Fruit fly (Drosophila melanogaster) whole organism, embryonic: Measurements from ENCODE around the gene Gem2.

Experiments
- Ada2b ChIP-seq: fragments of 200-800 bp; sonication (Bioruptor generic); IDR thresholded peaks from 2 replicates; pipeline ENCODE4 v1.3.6; 2022; ENCODE audit warnings: missing biosample characterization, missing genetic modification characterization
- B-H2 ChIP-seq: fragments of 200-800 bp; sonication (Bioruptor generic); optimal IDR thresholded peaks from 2 replicates; lab custom pipeline; 2018; ENCODE audit warnings: missing biosample characterization, mild to moderate bottlenecking, missing genetic modification characterization
- Bteb2 ChIP-seq: fragments of 200-800 bp; sonication (Bioruptor generic); optimal IDR thresholded peaks from 2 replicates; lab custom pipeline; 2016; ENCODE audit warnings: missing biosample characterization, missing genetic modification characterization
- CG10147 ChIP-seq: fragments of 200-800 bp; sonication (Bioruptor generic); optimal IDR thresholded peaks from 2 replicates; lab custom pipeline; 2019; ENCODE audit warnings: missing biosample characterization, mild to moderate bottlenecking, missing genetic modification characterization, moderate library complexity
- CG10366 ChIP-seq: fragments of 200-800 bp; sonication (Bioruptor generic); IDR thresholded peaks from 2 replicates; pipeline ENCODE4 v1.3.6; 2022; ENCODE audit warnings: missing biosample characterization, missing genetic modification characterization
- CG11504 ChIP-seq: fragments of 200-800 bp; sonication (Bioruptor generic); optimal IDR thresholded peaks from 3 replicates; lab custom pipeline; 2019; ENCODE audit warnings: missing biosample characterization, mild to moderate bottlenecking, missing genetic modification characterization, moderate library complexity
- CG12104 ChIP-seq: fragments of 200-800 bp; sonication (Bioruptor generic); optimal IDR thresholded peaks from 3 replicates; lab custom pipeline; 2016; ENCODE audit warnings: missing biosample characterization, missing genetic modification characterization
- CG13775 ChIP-seq: fragments of 200-800 bp; sonication (Bioruptor generic); optimal IDR thresholded peaks from 3 replicates; lab custom pipeline; 2017; ENCODE audit warnings: missing biosample characterization, mild to moderate bottlenecking, missing genetic modification characterization
- CG13894 ChIP-seq: fragments of 200-800 bp; sonication (Bioruptor generic); optimal IDR thresholded peaks from 3 replicates; lab custom pipeline; 2018; ENCODE audit warnings: missing biosample characterization, mild to moderate bottlenecking, missing genetic modification characterization, moderate library complexity
- CG15269 ChIP-seq: fragments of 200-800 bp; sonication (Bioruptor generic); optimal IDR thresholded peaks from 2 replicates; lab custom pipeline; 2018; ENCODE audit warnings: missing biosample characterization, mild to moderate bottlenecking, missing genetic modification characterization, moderate library complexity
- CG16779 ChIP-seq: fragments of 200-800 bp; sonication (Bioruptor generic); IDR thresholded peaks from 2 replicates; pipeline ENCODE4 v1.3.6; 2022; ENCODE audit warnings: missing biosample characterization, missing genetic modification characterization
- CG17359 ChIP-seq: fragments of 200-800 bp; sonication (Bioruptor generic); optimal IDR thresholded peaks from 3 replicates; lab custom pipeline; 2018; ENCODE audit warnings: missing biosample characterization, mild to moderate bottlenecking, missing genetic modification characterization, moderate library complexity
- CG18599 ChIP-seq: fragments of 200-800 bp; sonication (Bioruptor generic); optimal IDR thresholded peaks from 3 replicates; lab custom pipeline; 2017; ENCODE audit warnings: missing biosample characterization, missing genetic modification characterization, mild to moderate bottlenecking, moderate library complexity, missing genetic modification reagents
- CG2120 ChIP-seq: fragments of 200-800 bp; sonication (Bioruptor generic); optimal IDR thresholded peaks from 3 replicates; lab custom pipeline; 2016; ENCODE audit warnings: missing biosample characterization, missing genetic modification characterization
- CG2199 ChIP-seq: fragments of 200-800 bp; sonication (Bioruptor generic); IDR thresholded peaks from 3 replicates; pipeline ENCODE4 v1.3.6; 2022; ENCODE audit warnings: missing biosample characterization, missing genetic modification characterization
- CG2712 ChIP-seq: fragments of 200-800 bp; optimal IDR thresholded peaks from 3 replicates; lab custom pipeline; 2019; ENCODE audit warnings: missing biosample characterization, mild to moderate bottlenecking, missing genetic modification characterization, moderate library complexity
- CG32532 ChIP-seq: fragments of 200-800 bp; sonication (Bioruptor generic); IDR thresholded peaks from 2 replicates; pipeline ENCODE4 v1.3.6; 2022; ENCODE audit warnings: missing biosample characterization, missing genetic modification characterization
- CG32767 ChIP-seq: fragments of 200-800 bp; sonication (Bioruptor generic); IDR thresholded peaks from 2 replicates; pipeline ENCODE4 v1.3.6; 2022; ENCODE audit warnings: missing biosample characterization, missing genetic modification characterization
- CG4360 ChIP-seq: fragments of 200-800 bp; sonication (Bioruptor generic); IDR thresholded peaks from 2 replicates; pipeline ENCODE4 v1.3.6; 2022; ENCODE audit warnings: missing biosample characterization, missing genetic modification characterization
- CG6654 ChIP-seq: fragments of 200-800 bp; sonication (Bioruptor generic); optimal IDR thresholded peaks from 2 replicates; lab custom pipeline; 2017; ENCODE audit warnings: missing biosample characterization, mild to moderate bottlenecking, missing genetic modification characterization
- CG8478 ChIP-seq: fragments of >200 bp; optimal IDR thresholded peaks from 2 replicates; lab custom pipeline; 2018
- CG9797 ChIP-seq: fragments of 200-800 bp; sonication (Bioruptor generic); optimal IDR thresholded peaks from 3 replicates; lab custom pipeline; 2018; ENCODE audit warnings: missing biosample characterization, mild to moderate bottlenecking, missing genetic modification characterization
- CG9817 ChIP-seq: fragments of 200-800 bp; sonication (Bioruptor generic); optimal IDR thresholded peaks from 2 replicates; lab custom pipeline; 2018; ENCODE audit warnings: missing biosample characterization, mild to moderate bottlenecking, missing genetic modification characterization, moderate library complexity
- D19B ChIP-seq: fragments of 200-800 bp; sonication (Bioruptor generic); optimal IDR thresholded peaks from 2 replicates; lab custom pipeline; 2017; ENCODE audit warnings: missing biosample characterization, mild to moderate bottlenecking, missing genetic modification characterization
- Dbx ChIP-seq: fragments of 200-800 bp; sonication (Bioruptor generic); IDR thresholded peaks from 3 replicates; pipeline ENCODE4 v1.3.6; 2022; ENCODE audit warnings: missing biosample characterization, missing genetic modification characterization
- H2.0 ChIP-seq: fragments of 200-800 bp; sonication (Bioruptor generic); IDR thresholded peaks from 2 replicates; pipeline ENCODE4 v1.3.6; 2022; ENCODE audit warnings: missing biosample characterization, missing genetic modification characterization
- Hand ChIP-seq: fragments of 200-800 bp; sonication (Bioruptor generic); optimal IDR thresholded peaks from 2 replicates; lab custom pipeline; 2017; ENCODE audit warnings: mild to moderate bottlenecking, missing biosample characterization, missing genetic modification reagents, missing genetic modification characterization
- Jarid2 ChIP-seq: fragments of 200-800 bp; sonication (Bioruptor generic); optimal IDR thresholded peaks from 3 replicates; lab custom pipeline; 2017; ENCODE audit warnings: mild to moderate bottlenecking, missing biosample characterization, missing genetic modification reagents, missing genetic modification characterization
- Nf-YA ChIP-seq: fragments of 200-800 bp; sonication (Bioruptor generic); IDR thresholded peaks from 2 replicates; pipeline ENCODE4 v1.3.6; 2022; ENCODE audit warnings: missing biosample characterization, missing genetic modification characterization
- Oaz ChIP-seq: fragments of 200-800 bp; sonication (Bioruptor generic); IDR thresholded peaks from 2 replicates; pipeline ENCODE4 v1.3.6; 2022; ENCODE audit warnings: missing biosample characterization, missing genetic modification characterization
- Oli ChIP-seq: fragments of 200-800 bp; sonication (Bioruptor generic); optimal IDR thresholded peaks from 2 replicates; lab custom pipeline; 2018; ENCODE audit warnings: missing biosample characterization, mild to moderate bottlenecking, missing genetic modification characterization, moderate library complexity
- Ptx1 ChIP-seq: fragments of 200-800 bp; sonication (Bioruptor generic); IDR thresholded peaks from 2 replicates; pipeline ENCODE4 v1.3.6; 2022; ENCODE audit warnings: missing biosample characterization, missing genetic modification characterization
- Sox102F ChIP-seq: fragments of 200-800 bp; sonication (Bioruptor generic); optimal IDR thresholded peaks from 2 replicates; lab custom pipeline; 2018; ENCODE audit warnings: missing biosample characterization, mild to moderate bottlenecking, missing genetic modification characterization, moderate library complexity
- Xrp1 ChIP-seq: fragments of 200-800 bp; sonication (Bioruptor generic); IDR thresholded peaks from 2 replicates; pipeline ENCODE4 v1.3.6; 2022; ENCODE audit warnings: missing biosample characterization, missing genetic modification characterization
- ase ChIP-seq: fragments of 200-800 bp; sonication (Bioruptor generic); IDR thresholded peaks from 3 replicates; pipeline ENCODE4 v1.3.6; 2022; ENCODE audit warnings: missing biosample characterization, missing genetic modification characterization
- caup ChIP-seq: fragments of 200-800 bp; sonication (Bioruptor generic); optimal IDR thresholded peaks from 3 replicates; lab custom pipeline; 2017; ENCODE audit warnings: missing biosample characterization, mild to moderate bottlenecking, missing genetic modification characterization, moderate library complexity; ENCODE audit not compliant: severe bottlenecking
- eyg ChIP-seq: fragments of 200-800 bp; sonication (Bioruptor generic); optimal IDR thresholded peaks from 3 replicates; lab custom pipeline; 2016; ENCODE audit warnings: missing biosample characterization, missing genetic modification characterization
- gce ChIP-seq: fragments of 200-800 bp; sonication (Bioruptor generic); IDR thresholded peaks from 3 replicates; pipeline ENCODE4 v1.3.6; 2022; ENCODE audit warnings: missing biosample characterization, missing genetic modification characterization
- gro ChIP-seq: fragments of 200-800 bp; sonication (Bioruptor generic); optimal IDR thresholded peaks from 2 replicates; lab custom pipeline; 2016; ENCODE audit warnings: missing biosample characterization, missing genetic modification characterization
- jumu ChIP-seq: fragments of 200-800 bp; sonication (Bioruptor generic); optimal IDR thresholded peaks from 3 replicates; lab custom pipeline; 2016; ENCODE audit warnings: missing biosample characterization, missing genetic modification characterization
- ken ChIP-seq: fragments of 200-800 bp; sonication (Bioruptor generic); IDR thresholded peaks from 3 replicates; pipeline ENCODE4 v1.3.6; 2022; ENCODE audit warnings: missing biosample characterization, missing genetic modification characterization
- knrl ChIP-seq: fragments of 200-800 bp; sonication (Bioruptor generic); IDR thresholded peaks from 3 replicates; pipeline ENCODE4 v1.3.6; 2022; ENCODE audit warnings: missing biosample characterization, missing genetic modification characterization; ENCODE audit not compliant: partially characterized antibody
- mam ChIP-seq: fragments of 200-800 bp; sonication (Bioruptor generic); optimal IDR thresholded peaks from 3 replicates; lab custom pipeline; 2016; ENCODE audit warnings: missing biosample characterization, missing genetic modification characterization
- mirr ChIP-seq: fragments of 200-800 bp; sonication (Bioruptor generic); optimal IDR thresholded peaks from 3 replicates; lab custom pipeline; 2018; ENCODE audit warnings: missing biosample characterization, mild to moderate bottlenecking, missing genetic modification characterization
- phol ChIP-seq: fragments of 200-800 bp; sonication (Bioruptor generic); optimal IDR thresholded peaks from 3 replicates; lab custom pipeline; 2018; ENCODE audit warnings: missing biosample characterization, mild to moderate bottlenecking, missing genetic modification characterization, moderate library complexity
- psq ChIP-seq: fragments of 200-800 bp; sonication (Bioruptor generic); optimal IDR thresholded peaks from 2 replicates; lab custom pipeline; 2017; ENCODE audit warnings: missing biosample characterization, missing genetic modification characterization
- schlank ChIP-seq: fragments of 200-800 bp; sonication (Bioruptor generic); optimal IDR thresholded peaks from 2 replicates; lab custom pipeline; 2018; ENCODE audit warnings: missing biosample characterization, mild to moderate bottlenecking, missing genetic modification characterization
- sob ChIP-seq: fragments of 200-800 bp; sonication (Bioruptor generic); IDR thresholded peaks from 2 replicates; pipeline ENCODE4 v1.3.6; 2022; ENCODE audit warnings: missing biosample characterization, missing genetic modification characterization
- sug ChIP-seq: fragments of 200-800 bp; optimal IDR thresholded peaks from 2 replicates; lab custom pipeline; 2019; ENCODE audit warnings: missing biosample characterization, mild to moderate bottlenecking, missing genetic modification characterization, moderate library complexity
- vvl ChIP-seq: fragments of 200-800 bp; sonication (Bioruptor generic); IDR thresholded peaks from 2 replicates; pipeline ENCODE4 v1.3.6; 2022; ENCODE audit warnings: missing biosample characterization, missing genetic modification characterization

Gem2 gene

dm6 chr3L:19071173-19071844 lies 28.9 kb downstream of the Gem2 start (continued):
- no peak for TF ChIP-seq CG10366
- no peak for TF ChIP-seq H2.0
- TF ChIP-seq mirr (GFP tag; lab: Kevin White, UChicago), result peak; percentile 34
- peak; percentile 33 for TF ChIP-seq D19B (GFP tag; lab: Kevin White, UChicago)
- TF ChIP-seq Nf-YA (GFP tag; lab: Robert Waterston, UW), result 0 out of 2 replicates have a peak, but pooled peaks have one; percentile 30
- TF ChIP-seq eyg (GFP tag; lab: Kevin White, UChicago), result peak; percentile 3
- TF ChIP-seq CG13894, result peak; percentile 78
- peak; percentile 8; the same call in 1 of the 3 replicates for TF ChIP-seq gce (GFP tag; lab: Robert Waterston, UW)
- no peak for TF ChIP-seq CG9797 (GFP tag; lab: Kevin White, UChicago)
- peak; percentile 41 for TF ChIP-seq CG11504 (tag; lab: Kevin White, UChicago)
- TF ChIP-seq jumu (GFP tag; lab: Kevin White, UChicago), result no peak
- peak; percentile 41 for TF ChIP-seq Ptx1 (GFP tag; lab: Robert Waterston, UW)
- TF ChIP-seq gro (GFP tag; lab: Kevin White, UChicago), result peak; percentile 62
- no peak for TF ChIP-seq ase
- peak; percentile 49 for TF ChIP-seq schlank (tag; lab: Kevin White, UChicago)
- no peak for TF ChIP-seq psq (GFP tag; lab: Kevin White, UChicago)
- no peak for TF ChIP-seq CG12104
- peak; percentile 56 for TF ChIP-seq Sox102F (GFP tag; lab: Kevin White, UChicago)
- TF ChIP-seq CG10147 (GFP tag; lab: Kevin White, UChicago), result peak; percentile 24
- TF ChIP-seq phol (tag; lab: Kevin White, UChicago), result no peak
- no peak for TF ChIP-seq Oli (tag; lab: Kevin White, UChicago)
- peak; percentile 30 for TF ChIP-seq Jarid2 (GFP tag; lab: Kevin White, UChicago)
- TF ChIP-seq CG32767, result no peak
- TF ChIP-seq CG6654 (GFP tag; lab: Kevin White, UChicago), result no peak
- TF ChIP-seq ken (GFP tag; lab: Robert Waterston, UW), result 0 out of 3 replicates have a peak, but pooled peaks have one; percentile 20
- TF ChIP-seq Xrp1 (GFP tag; lab: Robert Waterston, UW), result peak; percentile 41; the same call in 1 of the 2 replicates
- peak; percentile 21 for TF ChIP-seq mam (GFP tag; lab: Kevin White, UChicago)
- TF ChIP-seq Ada2b (GFP tag; lab: Robert Waterston, UW), result 0 out of 2 replicates have a peak, but pooled peaks have one; percentile 25
- no peak for TF ChIP-seq Hand (GFP tag; lab: Kevin White, UChicago)
- peak; percentile 46 for TF ChIP-seq CG15269 (tag; lab: Kevin White, UChicago)
- TF ChIP-seq CG16779 (GFP tag; lab: Robert Waterston, UW), result no peak
- TF ChIP-seq CG2199 (GFP tag; lab: Robert Waterston, UW), result 0 out of 3 replicates have a peak, but pooled peaks have one; percentile 18
- peak; percentile 15 for TF ChIP-seq CG17359 (tag; lab: Kevin White, UChicago)
- peak; percentile 45 for TF ChIP-seq caup (GFP tag; lab: Kevin White, UChicago)
- peak; percentile 13 for TF ChIP-seq sug (tag; lab: Kevin White, UChicago)
- no peak for TF ChIP-seq CG13775 (GFP tag; lab: Kevin White, UChicago)
- no peak for TF ChIP-seq Bteb2
- no peak for TF ChIP-seq knrl (GFP tag; lab: Robert Waterston, UW)
- no peak for TF ChIP-seq CG4360 (GFP tag; lab: Robert Waterston, UW)
- TF ChIP-seq vvl (GFP tag; lab: Robert Waterston, UW), result peak; percentile 43
- peak; percentile 62 for TF ChIP-seq B-H2 (GFP tag; lab: Kevin White, UChicago)
- peak; percentile 51 for TF ChIP-seq CG2120 (GFP tag; lab: Kevin White, UChicago)
- peak; percentile 78 for TF ChIP-seq CG18599 (GFP tag; lab: Kevin White, UChicago)
- peak; percentile 11 for TF ChIP-seq CG2712 (tag; lab: Kevin White, UChicago)
- TF ChIP-seq Dbx (GFP tag; lab: Robert Waterston, UW), result 0 out of 3 replicates have a peak, but pooled peaks have one; percentile 33
- TF ChIP-seq sob (GFP tag; lab: Robert Waterston, UW), result 0 out of 2 replicates have a peak, but pooled peaks have one; percentile 7
- TF ChIP-seq Oaz (GFP tag; lab: Robert Waterston, UW), result 0 out of 2 replicates have a peak, but pooled peaks have one; percentile 23
- peak; percentile 21 for TF ChIP-seq CG9817 (tag; lab: Kevin White, UChicago)
- no peak for TF ChIP-seq CG8478 (lab: Kevin White, UChicago)
- peak; percentile 67 for TF ChIP-seq CG32532
